Fruit fly (Drosophila melanogaster) whole organism, prepupa: ENCODE data around the gene CG45490.
A peak's percentile ranks its signal among the peaks of the same experiment; 100 is the strongest.
"Not testable (repeated sequence)": the region's sequence is repeated elsewhere in the genome, so short reads cannot be mapped to it uniquely, and the experiment has no call there.

Experiments
- Blimp-1 ChIP-seq: fragments of 200-800 bp; sonication (Bioruptor generic); optimal IDR thresholded peaks from 3 replicates; lab custom pipeline; 2017; ENCODE audit warnings: missing biosample characterization, missing genetic modification characterization, mild to moderate bottlenecking, moderate library complexity, missing genetic modification reagents
- CG10669 ChIP-seq: fragments of 200-800 bp; sonication (Bioruptor generic); optimal IDR thresholded peaks from 3 replicates; lab custom pipeline; 2018; ENCODE audit warnings: missing biosample characterization, mild to moderate bottlenecking, missing genetic modification characterization, moderate library complexity
- CG11902 ChIP-seq: fragments of 200-800 bp; sonication (Bioruptor generic); optimal IDR thresholded peaks from 3 replicates; lab custom pipeline; 2016; ENCODE audit warnings: missing biosample characterization, missing genetic modification characterization
- CG1621 ChIP-seq: fragments of 200-800 bp; sonication (Bioruptor generic); optimal IDR thresholded peaks from 3 replicates; lab custom pipeline; 2018; ENCODE audit warnings: missing biosample characterization, mild to moderate bottlenecking, missing genetic modification characterization
- CG3032 ChIP-seq: fragments of 200-800 bp; optimal IDR thresholded peaks from 2 replicates; lab custom pipeline; 2019; ENCODE audit warnings: missing biosample characterization, mild to moderate bottlenecking, missing genetic modification characterization, moderate library complexity
- CG31627 ChIP-seq: fragments of 200-800 bp; sonication (Bioruptor generic); optimal IDR thresholded peaks from 3 replicates; lab custom pipeline; 2016; ENCODE audit warnings: missing biosample characterization, missing genetic modification characterization
- CG32006 ChIP-seq: fragments of 200-800 bp; sonication (Bioruptor generic); optimal IDR thresholded peaks from 3 replicates; lab custom pipeline; 2017; ENCODE audit warnings: missing biosample characterization, mild to moderate bottlenecking, missing genetic modification characterization
- CG6808 ChIP-seq: fragments of 200-800 bp; sonication (Bioruptor generic); optimal IDR thresholded peaks from 3 replicates; lab custom pipeline; 2017; ENCODE audit warnings: missing biosample characterization, missing genetic modification characterization, mild to moderate bottlenecking, moderate library complexity, missing genetic modification reagents
- CG8319 ChIP-seq: fragments of 200-800 bp; sonication (Bioruptor generic); optimal IDR thresholded peaks from 3 replicates; lab custom pipeline; 2016; ENCODE audit warnings: missing biosample characterization, missing genetic modification characterization
- CG8632 ChIP-seq: fragments of 200-800 bp; sonication (Bioruptor generic); optimal IDR thresholded peaks from 3 replicates; lab custom pipeline; 2016; ENCODE audit warnings: missing biosample characterization, missing genetic modification characterization
- Eip75B ChIP-seq: fragments of 200-800 bp; sonication (Bioruptor generic); optimal IDR thresholded peaks from 3 replicates; lab custom pipeline; 2016; ENCODE audit warnings: missing biosample characterization, missing genetic modification characterization
- Eip78C ChIP-seq: fragments of 200-800 bp; sonication (Bioruptor generic); peaks from one replicate; lab custom pipeline; 2016; ENCODE audit warnings: missing biosample characterization, missing genetic modification characterization
- Eip93F ChIP-seq: fragments of 200-800 bp; sonication (Bioruptor generic); optimal IDR thresholded peaks from 2 replicates; lab custom pipeline; 2016; ENCODE audit warnings: missing biosample characterization, mild to moderate bottlenecking, missing genetic modification characterization
- Ets96B ChIP-seq: fragments of 200-800 bp; optimal IDR thresholded peaks from 2 replicates; lab custom pipeline; 2019; ENCODE audit warnings: missing biosample characterization, mild to moderate bottlenecking, missing genetic modification characterization, moderate library complexity
- Gug ChIP-seq: fragments of 200-800 bp; sonication (Bioruptor generic); IDR thresholded peaks from 2 replicates; pipeline ENCODE4 v1.3.6; 2022; ENCODE audit warnings: missing biosample characterization, missing genetic modification characterization
- Lpt ChIP-seq: fragments of 200-800 bp; sonication (Bioruptor generic); optimal IDR thresholded peaks from 3 replicates; lab custom pipeline; 2016; ENCODE audit warnings: missing biosample characterization, missing genetic modification characterization
- Met ChIP-seq: fragments of 200-800 bp; sonication (Bioruptor generic); optimal IDR thresholded peaks from 3 replicates; lab custom pipeline; 2016; ENCODE audit warnings: missing biosample characterization, missing genetic modification characterization
- OdsH ChIP-seq: fragments of 200-800 bp; sonication (Bioruptor generic); optimal IDR thresholded peaks from 3 replicates; lab custom pipeline; 2016; ENCODE audit warnings: missing biosample characterization, missing genetic modification characterization
- Sox14 ChIP-seq: fragments of 200-800 bp; sonication (Bioruptor generic); optimal IDR thresholded peaks from 3 replicates; lab custom pipeline; 2016; ENCODE audit warnings: missing biosample characterization, missing genetic modification characterization
- achi ChIP-seq: fragments of 200-800 bp; sonication (Bioruptor generic); optimal IDR thresholded peaks from 3 replicates; lab custom pipeline; 2016; ENCODE audit warnings: missing biosample characterization, missing genetic modification characterization
- acj6 ChIP-seq: fragments of 200-800 bp; sonication (Bioruptor generic); optimal IDR thresholded peaks from 3 replicates; lab custom pipeline; 2016; ENCODE audit warnings: missing biosample characterization, missing genetic modification characterization
- cyc ChIP-seq: fragments of 200-800 bp; sonication (Bioruptor generic); optimal IDR thresholded peaks from 3 replicates; lab custom pipeline; 2016; ENCODE audit warnings: missing biosample characterization, missing genetic modification characterization
- dac ChIP-seq: fragments of 200-800 bp; sonication (Bioruptor generic); optimal IDR thresholded peaks from 2 replicates; lab custom pipeline; 2017; ENCODE audit warnings: missing biosample characterization, mild to moderate bottlenecking, missing genetic modification characterization
- dsx ChIP-seq: fragments of 200-800 bp; optimal IDR thresholded peaks from 3 replicates; lab custom pipeline; 2019; ENCODE audit warnings: missing biosample characterization, mild to moderate bottlenecking, missing genetic modification characterization, moderate library complexity; ENCODE audit not compliant: poor library complexity, severe bottlenecking
- eg ChIP-seq: fragments of 200-800 bp; sonication (Bioruptor generic); IDR thresholded peaks from 3 replicates; pipeline ENCODE4 v1.3.6; 2022; ENCODE audit warnings: missing biosample characterization, missing genetic modification characterization
- esn ChIP-seq: fragments of 200-800 bp; sonication (Bioruptor generic); optimal IDR thresholded peaks from 2 replicates; lab custom pipeline; 2016; ENCODE audit warnings: missing biosample characterization, mild to moderate bottlenecking, missing genetic modification characterization, moderate library complexity
- fd59A ChIP-seq: fragments of 200-800 bp; sonication (Bioruptor generic); optimal IDR thresholded peaks from 2 replicates; lab custom pipeline; 2017; ENCODE audit warnings: missing biosample characterization, mild to moderate bottlenecking, missing genetic modification characterization, missing genetic modification reagents
- fkh ChIP-seq: fragments of 200-800 bp; sonication (Bioruptor generic); optimal IDR thresholded peaks from 3 replicates; lab custom pipeline; 2017; ENCODE audit warnings: missing biosample characterization, mild to moderate bottlenecking, missing genetic modification characterization, moderate library complexity
- lz ChIP-seq: fragments of 200-800 bp; sonication (Bioruptor generic); optimal IDR thresholded peaks from 3 replicates; lab custom pipeline; 2016; ENCODE audit warnings: missing biosample characterization, missing genetic modification characterization
- spab ChIP-seq: fragments of 200-800 bp; sonication (Bioruptor generic); optimal IDR thresholded peaks from 2 replicates; lab custom pipeline; 2017; ENCODE audit warnings: missing biosample characterization, mild to moderate bottlenecking, missing genetic modification characterization, missing genetic modification reagents
- ss ChIP-seq, 2 experiments: fragments of 200-800 bp; sonication (Bioruptor generic); optimal IDR thresholded peaks; 2 replicates in 1 of 2; 3 replicates in 1 of 2; lab custom pipeline; 2017 to 2018; ENCODE audit warnings: mild to moderate bottlenecking in 2 of 2, missing biosample characterization in 2 of 2, missing genetic modification characterization in 2 of 2, moderate library complexity in 1 of 2
- svp ChIP-seq: fragments of 200-800 bp; sonication (Bioruptor generic); peaks from one replicate; lab custom pipeline; 2016; ENCODE audit warnings: missing biosample characterization, missing genetic modification characterization
- vri ChIP-seq: fragments of 200-800 bp; sonication (Bioruptor generic); optimal IDR thresholded peaks from 3 replicates; lab custom pipeline; 2016; ENCODE audit warnings: missing biosample characterization, mild to moderate bottlenecking, missing genetic modification characterization

CG45490 gene

DNA sequence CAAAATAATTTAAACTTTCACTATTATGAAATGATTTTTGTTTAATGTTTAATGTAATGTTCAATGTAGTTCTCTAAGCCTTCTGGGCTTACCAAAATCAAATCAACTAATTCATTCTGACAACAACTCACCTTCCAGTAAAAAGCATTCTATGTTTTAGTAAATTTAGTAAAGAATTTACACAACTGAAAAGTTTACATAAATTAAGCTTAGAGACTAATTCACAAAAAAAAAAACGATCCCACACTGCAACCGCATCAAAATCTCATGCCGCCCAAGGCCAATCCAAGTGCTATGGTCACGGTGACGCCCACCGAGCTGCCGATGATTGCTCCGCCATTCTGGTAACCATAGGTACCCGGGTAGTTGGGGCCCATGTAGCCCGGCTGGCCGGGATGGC, 4.8 kb upstream of the CG45490 start, which contains the start of gene CG45491:
CG45491 (minus strand) TSS at position 101 of the 400 bp plus-strand sequence.
- TF ChIP-seq Gug (GFP tag; lab: Robert Waterston, UW); CG10669 (GFP tag; lab: Kevin White, UChicago); CG3032 (tag; lab: Kevin White, UChicago): not testable (repeated sequence)

DNA sequence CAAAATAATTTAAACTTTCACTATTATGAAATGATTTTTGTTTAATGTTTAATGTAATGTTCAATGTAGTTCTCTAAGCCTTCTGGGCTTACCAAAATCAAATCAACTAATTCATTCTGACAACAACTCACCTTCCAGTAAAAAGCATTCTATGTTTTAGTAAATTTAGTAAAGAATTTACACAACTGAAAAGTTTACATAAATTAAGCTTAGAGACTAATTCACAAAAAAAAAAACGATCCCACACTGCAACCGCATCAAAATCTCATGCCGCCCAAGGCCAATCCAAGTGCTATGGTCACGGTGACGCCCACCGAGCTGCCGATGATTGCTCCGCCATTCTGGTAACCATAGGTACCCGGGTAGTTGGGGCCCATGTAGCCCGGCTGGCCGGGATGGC, 5.0 kb downstream of the CG45490 start, which contains the start of gene CG45489:
CG45489 (minus strand) TSS at position 101 of the 400 bp plus-strand sequence.
- not testable (repeated sequence) for TF ChIP-seq acj6 (GFP tag; lab: Kevin White, UChicago); achi; svp (GFP tag; lab: Kevin White, UChicago)

DNA sequence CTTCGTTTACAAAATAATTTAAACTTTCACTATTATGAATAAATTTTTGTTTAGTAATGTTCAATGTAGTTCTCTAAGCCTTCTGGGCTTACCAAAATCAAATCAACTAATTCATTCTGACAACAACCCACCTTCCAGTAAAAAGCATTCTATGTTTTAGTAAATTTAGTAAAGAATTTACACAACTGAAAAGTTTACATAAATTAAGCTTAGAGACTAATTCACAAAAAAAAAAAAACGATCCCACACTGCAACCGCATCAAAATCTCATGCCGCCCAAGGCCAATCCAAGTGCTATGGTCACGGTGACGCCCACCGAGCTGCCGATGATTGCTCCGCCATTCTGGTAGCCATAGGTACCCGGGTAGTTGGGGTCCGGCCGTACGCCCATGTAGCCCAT, 13.8 kb downstream of the CG45490 start, which contains the start of gene CG45488:
CG45488 (minus strand) TSS at position 101 of the 400 bp plus-strand sequence.
- not testable (repeated sequence) for TF ChIP-seq achi; OdsH (GFP tag; lab: Kevin White, UChicago); CG8632 (GFP tag; lab: Kevin White, UChicago)
- TF ChIP-seq, all 60 proteins: peak for 0; not testable (repeated sequence) for 60

DNA sequence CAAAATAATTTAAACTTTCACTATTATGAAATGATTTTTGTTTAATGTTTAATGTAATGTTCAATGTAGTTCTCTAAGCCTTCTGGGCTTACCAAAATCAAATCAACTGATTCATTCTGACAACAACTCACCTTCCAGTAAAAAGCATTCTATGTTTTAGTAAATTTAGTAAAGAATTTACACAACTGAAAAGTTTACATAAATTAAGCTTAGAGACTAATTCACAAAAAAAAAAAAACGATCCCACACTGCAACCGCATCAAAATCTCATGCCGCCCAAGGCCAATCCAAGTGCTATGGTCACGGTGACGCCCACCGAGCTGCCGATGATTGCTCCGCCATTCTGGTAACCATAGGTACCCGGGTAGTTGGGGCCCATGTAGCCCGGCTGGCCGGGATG, 18.9 kb downstream of the CG45490 start, which contains the start of gene CG45487:
CG45487 (minus strand) TSS at position 101 of the 400 bp plus-strand sequence.
- TF ChIP-seq OdsH, lz, Met (GFP tag; lab: Kevin White, UChicago): not testable (repeated sequence)

DNA sequence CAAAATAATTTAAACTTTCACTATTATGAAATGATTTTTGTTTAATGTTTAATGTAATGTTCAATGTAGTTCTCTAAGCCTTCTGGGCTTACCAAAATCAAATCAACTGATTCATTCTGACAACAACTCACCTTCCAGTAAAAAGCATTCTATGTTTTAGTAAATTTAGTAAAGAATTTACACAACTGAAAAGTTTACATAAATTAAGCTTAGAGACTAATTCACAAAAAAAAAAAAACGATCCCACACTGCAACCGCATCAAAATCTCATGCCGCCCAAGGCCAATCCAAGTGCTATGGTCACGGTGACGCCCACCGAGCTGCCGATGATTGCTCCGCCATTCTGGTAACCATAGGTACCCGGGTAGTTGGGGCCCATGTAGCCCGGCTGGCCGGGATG, 24.1 kb downstream of the CG45490 start, which contains the start of gene CG45486:
CG45486 (minus strand) TSS at position 101 of the 400 bp plus-strand sequence.
- not testable (repeated sequence) for TF ChIP-seq fkh; CG10669 (GFP tag; lab: Kevin White, UChicago); Eip93F
- TF ChIP-seq, all 60 proteins: peak for 0; not testable (repeated sequence) for 60

DNA sequence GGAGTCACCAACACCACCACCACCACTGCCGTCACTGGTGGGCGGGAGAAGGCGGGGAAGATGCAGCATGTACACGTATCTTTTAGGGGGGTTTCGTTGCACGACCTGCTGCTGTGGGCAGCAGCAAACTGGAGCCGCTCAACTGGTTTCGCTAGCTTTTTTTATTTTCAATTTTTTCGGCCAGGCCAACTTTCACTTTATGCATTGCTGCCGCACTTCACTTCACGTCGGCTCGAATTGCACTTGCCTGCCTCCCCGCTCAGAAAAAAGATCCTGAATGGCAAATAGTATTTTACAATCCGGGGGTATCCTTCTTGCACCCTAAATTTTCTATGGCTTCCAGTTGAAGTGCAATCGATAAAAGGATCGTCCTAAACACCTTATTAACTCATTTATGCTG, 34.1 kb downstream of the CG45490 start:
- TF ChIP-seq Blimp-1 (GFP tag; lab: Kevin White, UChicago), result peak; percentile 69
- TF ChIP-seq Lpt, result peak; percentile 50
- no peak for TF ChIP-seq CG8319 (GFP tag; lab: Kevin White, UChicago)

DNA sequence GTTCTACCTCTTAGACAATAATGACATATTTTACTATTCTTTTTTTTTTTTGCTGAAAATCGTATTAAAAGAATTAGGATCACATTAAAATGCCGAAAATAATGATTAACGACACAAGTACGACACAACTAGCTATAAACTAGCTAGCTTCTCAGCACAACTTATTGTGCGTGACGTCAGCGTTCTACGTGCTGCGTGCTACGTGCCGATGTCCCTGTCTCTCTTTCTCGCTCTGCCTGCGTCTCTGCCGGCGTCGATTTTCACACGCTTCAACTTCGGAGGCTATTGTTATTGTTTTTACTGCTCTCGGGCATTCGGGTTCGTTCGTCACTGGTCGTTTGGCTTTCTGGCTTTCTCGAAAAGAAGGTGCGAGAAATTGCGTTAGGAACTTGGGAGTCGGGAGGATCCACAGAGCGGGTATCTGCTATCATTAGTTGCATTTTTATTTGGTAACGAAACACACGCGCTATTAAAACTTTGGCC, 36.1 kb downstream of the CG45490 start:
- no peak for TF ChIP-seq fd59A (GFP tag; lab: Kevin White, UChicago)
- peak; percentile 31 for TF ChIP-seq svp (GFP tag; lab: Kevin White, UChicago)
- TF ChIP-seq CG32006 (GFP tag; lab: Kevin White, UChicago), result peak; percentile 12
- TF ChIP-seq Eip78C (GFP tag; lab: Kevin White, UChicago), result peak; percentile 43
- no peak for TF ChIP-seq CG3032 (tag; lab: Kevin White, UChicago)
- peak; percentile 22 for TF ChIP-seq Eip75B (GFP tag; lab: Kevin White, UChicago)
- TF ChIP-seq eg (GFP tag; lab: Robert Waterston, UW), result no peak
- peak in 1 of 2 experiments; percentile 44 for TF ChIP-seq ss (GFP tag; optimal IDR thresholded peaks at IDR 0.05; lab: Kevin White, UChicago)
- TF ChIP-seq spab, result no peak
- TF ChIP-seq cyc (GFP tag; lab: Kevin White, UChicago), result no peak

DNA sequence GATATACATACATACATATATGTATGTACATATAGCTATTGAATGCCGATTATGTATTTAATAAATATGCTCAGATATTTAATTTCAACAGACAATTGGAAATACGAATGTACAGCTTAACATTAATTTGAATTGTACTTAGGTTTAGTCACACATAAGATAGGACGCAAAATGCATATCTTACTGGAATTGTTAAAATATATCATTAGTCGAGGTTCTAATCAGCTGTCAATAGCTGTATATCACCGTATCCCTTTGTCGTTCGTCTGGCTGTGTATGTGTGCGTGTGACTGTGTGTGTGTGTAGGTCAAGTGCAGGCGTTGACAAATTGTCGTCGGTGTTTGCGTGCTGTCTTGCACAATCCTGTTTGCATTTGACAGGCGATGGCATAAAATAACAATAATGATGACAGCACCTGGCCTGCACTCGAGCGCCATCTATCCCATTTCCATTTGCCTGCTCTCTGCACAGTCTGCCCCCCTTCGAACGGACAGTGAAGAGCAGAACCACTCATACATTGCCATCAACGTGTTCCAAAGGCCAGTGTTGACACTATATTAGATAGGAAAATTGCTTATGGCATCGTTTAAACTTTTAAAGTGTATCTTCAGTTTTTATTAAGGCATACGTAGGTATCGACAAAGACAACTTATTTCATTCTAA, 36.6 kb downstream of the CG45490 start:
- TF ChIP-seq CG3032 (tag; lab: Kevin White, UChicago), result no peak
- 0 out of 3 replicates have a peak, but pooled peaks have one; percentile 9 for TF ChIP-seq eg (GFP tag; lab: Robert Waterston, UW)
- no peak for TF ChIP-seq vri (GFP tag; lab: Kevin White, UChicago)
- no peak for TF ChIP-seq CG1621 (tag; lab: Kevin White, UChicago)
- no peak for TF ChIP-seq cyc (GFP tag; lab: Kevin White, UChicago)
- peak; percentile 26 for TF ChIP-seq Ets96B (tag; lab: Kevin White, UChicago)
- no peak for TF ChIP-seq CG11902
- TF ChIP-seq Lpt, result no peak
- TF ChIP-seq esn (GFP tag; lab: Kevin White, UChicago), result no peak
- peak; percentile 2 for TF ChIP-seq Sox14
- TF ChIP-seq svp (GFP tag; lab: Kevin White, UChicago), result peak; percentile 63
- TF ChIP-seq dac (GFP tag; lab: Kevin White, UChicago), result no peak
- TF ChIP-seq CG31627, result no peak
- TF ChIP-seq acj6 (GFP tag; lab: Kevin White, UChicago), result no peak
- TF ChIP-seq dsx, result no peak
- no peak for TF ChIP-seq CG6808 (GFP tag; lab: Kevin White, UChicago)
